Fruit fly (Drosophila melanogaster) whole organism, prepupa: ENCODE results near the gene CG34281.

Source experiments
- CG10669 ChIP-seq: fragments of 200-800 bp; sonication (Bioruptor generic); optimal IDR thresholded peaks from 3 replicates; lab custom pipeline; 2018; ENCODE audit warnings: missing biosample characterization, mild to moderate bottlenecking, missing genetic modification characterization, moderate library complexity
- CG11762 ChIP-seq: fragments of 200-800 bp; sonication (Bioruptor generic); optimal IDR thresholded peaks from 3 replicates; lab custom pipeline; 2016; ENCODE audit warnings: missing biosample characterization, missing genetic modification characterization; ENCODE audit not compliant: insufficient read depth
- CG11902 ChIP-seq: fragments of 200-800 bp; sonication (Bioruptor generic); optimal IDR thresholded peaks from 3 replicates; lab custom pipeline; 2016; ENCODE audit warnings: missing biosample characterization, missing genetic modification characterization
- CG15336 ChIP-seq: fragments of 200-800 bp; sonication (Bioruptor generic); IDR thresholded peaks from 2 replicates; pipeline ENCODE4 v1.3.6; 2022; ENCODE audit warnings: missing biosample characterization, missing genetic modification characterization
- CG1621 ChIP-seq: fragments of 200-800 bp; sonication (Bioruptor generic); optimal IDR thresholded peaks from 3 replicates; lab custom pipeline; 2018; ENCODE audit warnings: missing biosample characterization, mild to moderate bottlenecking, missing genetic modification characterization
- CG3032 ChIP-seq: fragments of 200-800 bp; optimal IDR thresholded peaks from 2 replicates; lab custom pipeline; 2019; ENCODE audit warnings: missing biosample characterization, mild to moderate bottlenecking, missing genetic modification characterization, moderate library complexity
- CG31627 ChIP-seq: fragments of 200-800 bp; sonication (Bioruptor generic); optimal IDR thresholded peaks from 3 replicates; lab custom pipeline; 2016; ENCODE audit warnings: missing biosample characterization, missing genetic modification characterization
- CG32006 ChIP-seq: fragments of 200-800 bp; sonication (Bioruptor generic); optimal IDR thresholded peaks from 3 replicates; lab custom pipeline; 2017; ENCODE audit warnings: missing biosample characterization, mild to moderate bottlenecking, missing genetic modification characterization
- CG34406 ChIP-seq: fragments of 200-800 bp; sonication (Bioruptor generic); optimal IDR thresholded peaks from 3 replicates; lab custom pipeline; 2016; ENCODE audit warnings: missing biosample characterization, missing genetic modification characterization
- CG3919 ChIP-seq: fragments of 200-800 bp; sonication (Bioruptor generic); optimal IDR thresholded peaks from 3 replicates; lab custom pipeline; 2016; ENCODE audit warnings: missing biosample characterization, missing genetic modification characterization
- CG6163 ChIP-seq: fragments of 200-800 bp; sonication (Bioruptor generic); IDR thresholded peaks from 3 replicates; pipeline ENCODE4 v1.3.6; 2022; ENCODE audit warnings: missing biosample characterization, missing genetic modification characterization
- CG6808 ChIP-seq: fragments of 200-800 bp; sonication (Bioruptor generic); optimal IDR thresholded peaks from 3 replicates; lab custom pipeline; 2017; ENCODE audit warnings: missing biosample characterization, missing genetic modification characterization, mild to moderate bottlenecking, moderate library complexity, missing genetic modification reagents
- CG7368 ChIP-seq: fragments of 200-800 bp; sonication (Bioruptor generic); optimal IDR thresholded peaks from 3 replicates; lab custom pipeline; 2016; ENCODE audit warnings: missing biosample characterization, missing genetic modification characterization
- CG8119 ChIP-seq: fragments of 200-800 bp; sonication (Bioruptor generic); IDR thresholded peaks from 3 replicates; pipeline ENCODE4 v1.3.6; 2022; ENCODE audit warnings: missing biosample characterization, missing genetic modification characterization
- CG8319 ChIP-seq: fragments of 200-800 bp; sonication (Bioruptor generic); optimal IDR thresholded peaks from 3 replicates; lab custom pipeline; 2016; ENCODE audit warnings: missing biosample characterization, missing genetic modification characterization
- CG8632 ChIP-seq: fragments of 200-800 bp; sonication (Bioruptor generic); optimal IDR thresholded peaks from 3 replicates; lab custom pipeline; 2016; ENCODE audit warnings: missing biosample characterization, missing genetic modification characterization
- CG9139 ChIP-seq: fragments of 200-800 bp; sonication (Bioruptor generic); optimal IDR thresholded peaks from 3 replicates; lab custom pipeline; 2017; ENCODE audit warnings: missing biosample characterization, mild to moderate bottlenecking, missing genetic modification characterization
- Eip75B ChIP-seq: fragments of 200-800 bp; sonication (Bioruptor generic); optimal IDR thresholded peaks from 3 replicates; lab custom pipeline; 2016; ENCODE audit warnings: missing biosample characterization, missing genetic modification characterization
- Eip78C ChIP-seq: fragments of 200-800 bp; sonication (Bioruptor generic); peaks from one replicate; lab custom pipeline; 2016; ENCODE audit warnings: missing biosample characterization, missing genetic modification characterization
- Eip93F ChIP-seq: fragments of 200-800 bp; sonication (Bioruptor generic); optimal IDR thresholded peaks from 2 replicates; lab custom pipeline; 2016; ENCODE audit warnings: missing biosample characterization, mild to moderate bottlenecking, missing genetic modification characterization
- Ets96B ChIP-seq: fragments of 200-800 bp; optimal IDR thresholded peaks from 2 replicates; lab custom pipeline; 2019; ENCODE audit warnings: missing biosample characterization, mild to moderate bottlenecking, missing genetic modification characterization, moderate library complexity
- Gug ChIP-seq: fragments of 200-800 bp; sonication (Bioruptor generic); IDR thresholded peaks from 2 replicates; pipeline ENCODE4 v1.3.6; 2022; ENCODE audit warnings: missing biosample characterization, missing genetic modification characterization
- Hr38 ChIP-seq: sonication (Bioruptor generic); optimal IDR thresholded peaks from 2 replicates; lab custom pipeline; 2016; ENCODE audit warnings: missing biosample characterization, missing genetic modification characterization
- Hr39 ChIP-seq: fragments of 200-800 bp; sonication (Bioruptor generic); optimal IDR thresholded peaks from 2 replicates; lab custom pipeline; 2016; ENCODE audit warnings: missing biosample characterization, missing genetic modification characterization
- Lpt ChIP-seq: fragments of 200-800 bp; sonication (Bioruptor generic); optimal IDR thresholded peaks from 3 replicates; lab custom pipeline; 2016; ENCODE audit warnings: missing biosample characterization, missing genetic modification characterization
- Met ChIP-seq: fragments of 200-800 bp; sonication (Bioruptor generic); optimal IDR thresholded peaks from 3 replicates; lab custom pipeline; 2016; ENCODE audit warnings: missing biosample characterization, missing genetic modification characterization
- OdsH ChIP-seq: fragments of 200-800 bp; sonication (Bioruptor generic); optimal IDR thresholded peaks from 3 replicates; lab custom pipeline; 2016; ENCODE audit warnings: missing biosample characterization, missing genetic modification characterization
- Sox102F ChIP-seq: fragments of 200-800 bp; sonication (Bioruptor generic); optimal IDR thresholded peaks from 2 replicates; lab custom pipeline; 2016; ENCODE audit warnings: missing biosample characterization, mild to moderate bottlenecking, missing genetic modification characterization
- Sox14 ChIP-seq: fragments of 200-800 bp; sonication (Bioruptor generic); optimal IDR thresholded peaks from 3 replicates; lab custom pipeline; 2016; ENCODE audit warnings: missing biosample characterization, missing genetic modification characterization
- Sox15 ChIP-seq: fragments of 200-800 bp; sonication (Bioruptor generic); optimal IDR thresholded peaks from 3 replicates; lab custom pipeline; 2016; ENCODE audit warnings: missing biosample characterization, missing genetic modification characterization
- achi ChIP-seq: fragments of 200-800 bp; sonication (Bioruptor generic); optimal IDR thresholded peaks from 3 replicates; lab custom pipeline; 2016; ENCODE audit warnings: missing biosample characterization, missing genetic modification characterization
- acj6 ChIP-seq: fragments of 200-800 bp; sonication (Bioruptor generic); optimal IDR thresholded peaks from 3 replicates; lab custom pipeline; 2016; ENCODE audit warnings: missing biosample characterization, missing genetic modification characterization
- cyc ChIP-seq: fragments of 200-800 bp; sonication (Bioruptor generic); optimal IDR thresholded peaks from 3 replicates; lab custom pipeline; 2016; ENCODE audit warnings: missing biosample characterization, missing genetic modification characterization
- dac ChIP-seq: fragments of 200-800 bp; sonication (Bioruptor generic); optimal IDR thresholded peaks from 2 replicates; lab custom pipeline; 2017; ENCODE audit warnings: missing biosample characterization, mild to moderate bottlenecking, missing genetic modification characterization
- dsx ChIP-seq: fragments of 200-800 bp; optimal IDR thresholded peaks from 3 replicates; lab custom pipeline; 2019; ENCODE audit warnings: missing biosample characterization, mild to moderate bottlenecking, missing genetic modification characterization, moderate library complexity; ENCODE audit not compliant: poor library complexity, severe bottlenecking
- eg ChIP-seq: fragments of 200-800 bp; sonication (Bioruptor generic); IDR thresholded peaks from 3 replicates; pipeline ENCODE4 v1.3.6; 2022; ENCODE audit warnings: missing biosample characterization, missing genetic modification characterization
- esn ChIP-seq: fragments of 200-800 bp; sonication (Bioruptor generic); optimal IDR thresholded peaks from 2 replicates; lab custom pipeline; 2016; ENCODE audit warnings: missing biosample characterization, mild to moderate bottlenecking, missing genetic modification characterization, moderate library complexity
- fd59A ChIP-seq: fragments of 200-800 bp; sonication (Bioruptor generic); optimal IDR thresholded peaks from 2 replicates; lab custom pipeline; 2017; ENCODE audit warnings: missing biosample characterization, mild to moderate bottlenecking, missing genetic modification characterization, missing genetic modification reagents
- fd85E ChIP-seq: fragments of 200-800 bp; sonication (Bioruptor generic); optimal IDR thresholded peaks from 3 replicates; lab custom pipeline; 2016; ENCODE audit warnings: missing biosample characterization, missing genetic modification characterization
- pdm3 ChIP-seq: fragments of 200-800 bp; sonication (Bioruptor generic); optimal IDR thresholded peaks from 3 replicates; lab custom pipeline; 2016; ENCODE audit warnings: missing biosample characterization, missing genetic modification characterization
- ss ChIP-seq, 2 experiments: fragments of 200-800 bp; sonication (Bioruptor generic); optimal IDR thresholded peaks; 2 replicates in 1 of 2; 3 replicates in 1 of 2; lab custom pipeline; 2017 to 2018; ENCODE audit warnings: mild to moderate bottlenecking in 2 of 2, missing biosample characterization in 2 of 2, missing genetic modification characterization in 2 of 2, moderate library complexity in 1 of 2
- svp ChIP-seq: fragments of 200-800 bp; sonication (Bioruptor generic); peaks from one replicate; lab custom pipeline; 2016; ENCODE audit warnings: missing biosample characterization, missing genetic modification characterization
- topi ChIP-seq: fragments of 200-800 bp; sonication (Bioruptor generic); optimal IDR thresholded peaks from 3 replicates; lab custom pipeline; 2016; ENCODE audit warnings: missing biosample characterization, missing genetic modification characterization
- vri ChIP-seq: fragments of 200-800 bp; sonication (Bioruptor generic); optimal IDR thresholded peaks from 3 replicates; lab custom pipeline; 2016; ENCODE audit warnings: missing biosample characterization, mild to moderate bottlenecking, missing genetic modification characterization

CG34281 gene

DNA sequence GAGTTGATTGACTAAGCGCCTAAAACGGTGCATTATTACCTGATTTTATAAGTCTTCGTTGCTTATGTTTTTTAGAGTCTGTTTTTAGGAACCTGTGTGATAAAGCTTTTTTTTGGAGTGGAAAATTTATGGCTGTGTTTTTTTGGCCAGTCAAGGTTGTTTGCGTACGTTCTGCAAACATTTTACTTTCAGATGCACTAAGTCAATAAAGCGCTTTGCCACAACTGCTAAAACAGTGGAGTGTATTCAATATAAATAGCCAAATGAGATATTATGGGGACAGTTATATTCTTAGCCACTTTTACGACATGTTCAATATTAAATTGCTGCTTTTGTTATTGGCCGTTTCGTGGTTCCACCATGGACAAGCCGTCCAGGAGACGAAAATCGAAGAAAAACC lies 17.6 kb upstream of the CG34281 start, which contains the start of gene Sgs5:
TSS of gene Sgs5 (plus strand) at position 279 of the 400 bp plus-strand sequence.
- peak; percentile 21 for TF ChIP-seq vri (GFP tag; lab: Kevin White, UChicago)
- no peak for TF ChIP-seq pdm3 (GFP tag; lab: Kevin White, UChicago)
- no peak for TF ChIP-seq eg (GFP tag; lab: Robert Waterston, UW)
- no peak for TF ChIP-seq CG8319
- no peak for TF ChIP-seq CG15336 (GFP tag; lab: Robert Waterston, UW)
- TF ChIP-seq, all 60 proteins: peak for 1

DNA sequence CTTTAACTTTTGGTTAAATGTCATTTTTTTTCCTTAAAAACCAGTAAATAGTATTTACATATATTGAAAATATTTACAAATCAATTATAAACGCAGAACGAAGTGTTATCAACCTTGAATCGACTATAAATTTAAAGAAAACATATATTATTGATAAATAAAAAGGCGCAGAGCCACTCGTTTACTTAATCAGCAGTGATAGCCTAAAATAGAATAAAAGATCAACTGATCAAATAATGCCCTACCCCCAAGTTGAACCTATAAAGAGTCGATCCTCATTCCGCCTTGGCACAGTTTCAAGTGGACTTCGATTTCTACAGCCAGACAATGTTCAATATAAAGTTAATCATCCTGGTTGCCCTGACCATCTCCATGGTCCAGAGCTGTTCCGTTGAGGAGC lies 16.5 kb upstream of the CG34281 start, which contains the start of gene CG7606:
TSS of gene CG7606 (plus strand) at position 301 of the 400 bp plus-strand sequence.
- no peak for TF ChIP-seq Sox102F (GFP tag; lab: Kevin White, UChicago)
- no peak for TF ChIP-seq CG8632 (GFP tag; lab: Kevin White, UChicago)
- TF ChIP-seq dac (GFP tag; lab: Kevin White, UChicago): no peak
- no peak for TF ChIP-seq fd59A (GFP tag; lab: Kevin White, UChicago)
- TF ChIP-seq Gug (GFP tag; lab: Robert Waterston, UW): no peak
- no peak for TF ChIP-seq Hr38
- no peak for TF ChIP-seq Sox15 (GFP tag; lab: Kevin White, UChicago)
- no peak for TF ChIP-seq CG32006 (GFP tag; lab: Kevin White, UChicago)
- TF ChIP-seq topi (GFP tag; lab: Kevin White, UChicago): no peak
- TF ChIP-seq CG3032 (tag; lab: Kevin White, UChicago): no peak
- TF ChIP-seq CG11902: no peak
- TF ChIP-seq acj6 (GFP tag; lab: Kevin White, UChicago): no peak
- TF ChIP-seq dsx (GFP tag; lab: Kevin White, UChicago): no peak
- no peak for TF ChIP-seq OdsH
- TF ChIP-seq CG11762: no peak
- TF ChIP-seq Ets96B (tag; lab: Kevin White, UChicago): no peak

DNA sequence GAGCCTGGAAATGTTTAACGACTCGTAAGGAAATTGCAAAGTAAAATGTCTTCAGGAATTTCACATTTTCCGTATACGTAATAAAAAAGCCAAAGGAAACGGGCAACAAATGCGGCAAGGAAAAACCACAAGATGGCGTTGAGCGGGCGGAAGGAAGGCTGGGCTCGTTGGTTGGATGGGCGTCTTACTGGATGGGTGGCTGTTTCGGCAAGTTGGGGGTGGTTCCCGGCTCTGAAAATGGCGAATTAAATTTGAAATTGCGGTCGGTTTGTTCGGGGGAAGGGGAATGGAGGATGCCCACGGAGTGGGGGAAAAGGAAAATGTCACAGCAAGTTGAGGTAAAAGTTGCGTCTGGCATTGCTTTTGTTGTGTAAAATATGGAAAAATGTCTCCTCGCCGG lies 13.0 kb upstream of the CG34281 start:
- TF ChIP-seq dsx (GFP tag; lab: Kevin White, UChicago) (no peak), fd85E (GFP tag; lab: Kevin White, UChicago) (no peak), Lpt (GFP tag; lab: Kevin White, UChicago) (no peak), CG3032 (tag; lab: Kevin White, UChicago) (no peak), CG3919 (GFP tag; lab: Kevin White, UChicago) (no peak), CG1621 (tag; lab: Kevin White, UChicago) (no peak), Sox14 (GFP tag; lab: Kevin White, UChicago) (no peak), Eip75B (GFP tag; lab: Kevin White, UChicago) (no peak), esn (GFP tag; lab: Kevin White, UChicago) (no peak), ss (GFP tag; optimal IDR thresholded peaks at IDR 0.05; lab: Kevin White, UChicago) (no peak), CG7368 (no peak)
- TF ChIP-seq, all 60 proteins: peak for 0

DNA sequence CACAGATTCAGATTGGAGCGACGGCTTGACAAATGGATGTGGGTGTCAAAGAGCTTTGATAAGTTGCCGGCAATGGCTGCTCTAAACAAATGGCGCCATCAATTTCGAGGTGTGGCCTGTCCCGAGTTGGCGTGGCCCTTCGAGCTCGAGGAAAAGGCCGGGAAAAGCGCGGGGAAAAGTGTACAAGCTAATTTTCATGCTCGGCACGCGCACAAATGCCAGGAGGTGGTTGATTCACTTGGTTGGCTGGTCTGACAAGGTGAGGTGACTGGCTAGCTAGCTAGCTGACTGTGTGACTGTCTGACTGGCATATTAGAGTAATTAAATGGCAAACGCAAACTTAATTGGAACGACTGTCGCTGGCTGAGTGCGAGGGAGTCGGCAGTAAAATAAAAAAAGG lies 10.8 kb upstream of the CG34281 start:
- TF ChIP-seq CG15336 (GFP tag; lab: Robert Waterston, UW) (no peak), CG9139 (no peak), svp (GFP tag; lab: Kevin White, UChicago) (peak; percentile 3), CG8319 (no peak), Met (GFP tag; lab: Kevin White, UChicago) (no peak)
- TF ChIP-seq, all 60 proteins: peak for 1

DNA sequence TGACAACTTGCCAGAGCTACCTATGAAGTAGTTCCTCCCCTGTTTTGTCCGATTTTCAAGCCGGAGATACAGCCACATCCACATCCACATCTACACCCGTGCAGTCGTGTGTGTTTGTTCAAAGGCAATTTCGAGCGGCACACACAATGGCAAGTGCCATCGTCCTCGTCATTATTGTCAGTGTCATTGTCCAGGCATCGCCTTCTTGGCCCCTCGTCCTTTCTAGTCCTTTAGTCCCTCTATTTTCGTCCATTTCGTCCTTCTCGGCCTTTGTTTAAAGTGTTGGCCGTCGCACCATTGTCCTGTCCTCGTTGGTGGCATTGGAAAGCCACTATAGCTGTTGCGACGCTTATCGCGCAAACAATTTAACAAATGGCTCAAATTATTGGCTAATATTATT lies 9.7 kb upstream of the CG34281 start:
- TF ChIP-seq CG32006 (GFP tag; lab: Kevin White, UChicago) (no peak), Sox14 (GFP tag; lab: Kevin White, UChicago) (no peak), CG34406 (GFP tag; lab: Kevin White, UChicago) (no peak), CG1621 (tag; lab: Kevin White, UChicago) (no peak), Eip93F (GFP tag; lab: Kevin White, UChicago) (no peak), cyc (GFP tag; lab: Kevin White, UChicago) (no peak), CG10669 (GFP tag; lab: Kevin White, UChicago) (no peak), Eip78C (GFP tag; lab: Kevin White, UChicago) (no peak), CG6163 (GFP tag; lab: Robert Waterston, UW) (no peak), achi (GFP tag; lab: Kevin White, UChicago) (no peak), CG31627 (GFP tag; lab: Kevin White, UChicago) (no peak), Hr39 (no peak), topi (GFP tag; lab: Kevin White, UChicago) (no peak), CG11762 (no peak), CG6808 (GFP tag; lab: Kevin White, UChicago) (no peak), CG8632 (GFP tag; lab: Kevin White, UChicago) (no peak), ss (GFP tag; optimal IDR thresholded peaks at IDR 0.05; lab: Kevin White, UChicago) (no peak), Ets96B (tag; lab: Kevin White, UChicago) (no peak), CG8119 (GFP tag; lab: Robert Waterston, UW) (no peak), Sox15 (GFP tag; lab: Kevin White, UChicago) (no peak)
